Fruit fly (Drosophila melanogaster) whole organism, embryonic: ENCODE measurements around the gene Cyp28c1.

Experiments used
- CG10462 ChIP-seq: fragments of 200-800 bp; sonication (Bioruptor generic); optimal IDR thresholded peaks from 2 replicates; lab custom pipeline; 2016; ENCODE audit warnings: missing biosample characterization, missing genetic modification characterization
- CG11093 ChIP-seq: fragments of 200-800 bp; sonication (Bioruptor generic); IDR thresholded peaks from 3 replicates; pipeline ENCODE4 v1.3.6; 2022; ENCODE audit warnings: missing biosample characterization, missing genetic modification characterization
- CG12236 ChIP-seq: fragments of 200-800 bp; sonication (Bioruptor generic); optimal IDR thresholded peaks from 2 replicates; lab custom pipeline; 2016; ENCODE audit warnings: missing biosample characterization, missing genetic modification characterization
- CG12391 ChIP-seq: fragments of 200-800 bp; sonication (Bioruptor generic); optimal IDR thresholded peaks from 3 replicates; lab custom pipeline; 2018; ENCODE audit warnings: missing biosample characterization, mild to moderate bottlenecking, missing genetic modification characterization, moderate library complexity
- CG14441 ChIP-seq: fragments of 200-800 bp; sonication (Bioruptor generic); IDR thresholded peaks from 2 replicates; pipeline ENCODE4 v1.3.6; 2022; ENCODE audit warnings: missing biosample characterization, missing genetic modification characterization
- CG17612 ChIP-seq: fragments of 200-800 bp; sonication (Bioruptor generic); IDR thresholded peaks from 2 replicates; pipeline ENCODE4 v1.3.6; 2022; ENCODE audit warnings: missing biosample characterization, missing genetic modification characterization
- CG18011 ChIP-seq: fragments of 200-800 bp; sonication (Bioruptor generic); optimal IDR thresholded peaks from 2 replicates; lab custom pipeline; 2017; ENCODE audit warnings: missing biosample characterization, missing genetic modification characterization, mild to moderate bottlenecking, moderate library complexity, missing genotype
- CG2202 ChIP-seq: fragments of 200-800 bp; sonication (Bioruptor generic); optimal IDR thresholded peaks from 2 replicates; lab custom pipeline; 2018; ENCODE audit warnings: missing biosample characterization, mild to moderate bottlenecking, missing genetic modification characterization
- CG33557 ChIP-seq: fragments of 200-800 bp; sonication (Bioruptor generic); optimal IDR thresholded peaks from 2 replicates; lab custom pipeline; 2019; ENCODE audit warnings: missing biosample characterization, mild to moderate bottlenecking, missing genetic modification characterization, moderate library complexity
- CG3407 ChIP-seq: fragments of 200-800 bp; sonication (Bioruptor generic); optimal IDR thresholded peaks from 2 replicates; lab custom pipeline; 2018; ENCODE audit warnings: missing biosample characterization, mild to moderate bottlenecking, missing genetic modification characterization
- CG34422 ChIP-seq: fragments of 200-800 bp; sonication (Bioruptor generic); IDR thresholded peaks from 3 replicates; pipeline ENCODE4 v1.3.6; 2022; ENCODE audit warnings: missing biosample characterization, missing genetic modification characterization
- CG6654 ChIP-seq: fragments of 200-800 bp; sonication (Bioruptor generic); optimal IDR thresholded peaks from 2 replicates; lab custom pipeline; 2017; ENCODE audit warnings: missing biosample characterization, mild to moderate bottlenecking, missing genetic modification characterization
- CG8281 ChIP-seq: fragments of 200-800 bp; sonication (Bioruptor generic); optimal IDR thresholded peaks from 2 replicates; lab custom pipeline; 2018; ENCODE audit warnings: missing biosample characterization, mild to moderate bottlenecking, missing genetic modification characterization, moderate library complexity
- CG8765 ChIP-seq: fragments of 200-800 bp; sonication (Bioruptor generic); IDR thresholded peaks from 2 replicates; pipeline ENCODE4 v1.3.6; 2022; ENCODE audit warnings: missing biosample characterization, missing genetic modification characterization
- CkIIα-i1 ChIP-seq: fragments of 200-800 bp; sonication (Bioruptor generic); IDR thresholded peaks from 2 replicates; pipeline ENCODE4 v1.3.6; 2022; ENCODE audit warnings: missing biosample characterization, missing genetic modification characterization
- D ChIP-seq, 2 experiments: fragments of 200-800 bp in 1 of 2; fragments of >200 bp in 1 of 2; sonication (Bioruptor generic) in 1 of 2; optimal IDR thresholded peaks; 2 replicates in 1 of 2; 3 replicates in 1 of 2; lab custom pipeline; 2017; ENCODE audit warnings: mild to moderate bottlenecking in 1 of 2, missing biosample characterization in 1 of 2, missing genetic modification characterization in 1 of 2, missing genetic modification reagents in 1 of 2
- Doc2 ChIP-seq: fragments of 200-800 bp; sonication (Bioruptor generic); IDR thresholded peaks from 2 replicates; pipeline ENCODE4 v1.3.6; 2022; ENCODE audit warnings: missing biosample characterization, missing genetic modification characterization
- Dref ChIP-seq: fragments of 200-800 bp; sonication (Bioruptor generic); IDR thresholded peaks from 2 replicates; pipeline ENCODE4 v1.3.6; 2022; ENCODE audit warnings: missing biosample characterization, missing genetic modification characterization
- H2.0 ChIP-seq: fragments of 200-800 bp; sonication (Bioruptor generic); IDR thresholded peaks from 2 replicates; pipeline ENCODE4 v1.3.6; 2022; ENCODE audit warnings: missing biosample characterization, missing genetic modification characterization
- Hsf ChIP-seq: fragments of 200-800 bp; sonication (Bioruptor generic); optimal IDR thresholded peaks from 3 replicates; lab custom pipeline; 2016; ENCODE audit warnings: missing biosample characterization, missing genetic modification characterization
- Kr ChIP-seq: fragments of 200-800 bp; sonication (Bioruptor generic); optimal IDR thresholded peaks from 2 replicates; lab custom pipeline; 2017; ENCODE audit warnings: missing biosample characterization, mild to moderate bottlenecking, missing genetic modification characterization
- NC2α ChIP-seq: fragments of 200-800 bp; sonication (Bioruptor generic); optimal IDR thresholded peaks from 2 replicates; lab custom pipeline; 2016; ENCODE audit warnings: missing biosample characterization, missing genetic modification characterization
- NC2β ChIP-seq: fragments of 200-800 bp; sonication (Bioruptor generic); optimal IDR thresholded peaks from 2 replicates; lab custom pipeline; 2016; ENCODE audit warnings: missing biosample characterization, missing genetic modification characterization
- Neu2 ChIP-seq: fragments of 200-800 bp; sonication (Bioruptor generic); optimal IDR thresholded peaks from 3 replicates; lab custom pipeline; 2016; ENCODE audit warnings: missing biosample characterization, missing genetic modification characterization, borderline replicate concordance
- Scr ChIP-seq: fragments of 200-800 bp; sonication (Bioruptor generic); IDR thresholded peaks from 2 replicates; pipeline ENCODE4 v1.3.6; 2022; ENCODE audit warnings: missing biosample characterization, missing genetic modification characterization; ENCODE audit not compliant: partially characterized antibody
- Six4 ChIP-seq: fragments of 200-800 bp; sonication (Bioruptor generic); optimal IDR thresholded peaks from 2 replicates; lab custom pipeline; 2016; ENCODE audit warnings: missing biosample characterization, missing genetic modification characterization
- Sox100B ChIP-seq: fragments of 200-800 bp; sonication (Bioruptor generic); optimal IDR thresholded peaks from 3 replicates; lab custom pipeline; 2018; ENCODE audit warnings: missing biosample characterization, mild to moderate bottlenecking, missing genetic modification characterization
- Xbp1 ChIP-seq: fragments of 200-800 bp; sonication (Bioruptor generic); optimal IDR thresholded peaks from 3 replicates; lab custom pipeline; 2016; ENCODE audit warnings: missing biosample characterization, mild to moderate bottlenecking, missing genetic modification characterization
- al ChIP-seq: fragments of 200-800 bp; sonication (Bioruptor generic); IDR thresholded peaks from 2 replicates; pipeline ENCODE4 v1.3.6; 2022; ENCODE audit warnings: missing biosample characterization, missing genetic modification characterization
- ara ChIP-seq: fragments of 200-800 bp; sonication (Bioruptor generic); IDR thresholded peaks from 2 replicates; pipeline ENCODE4 v1.3.6; 2022; ENCODE audit warnings: missing biosample characterization, missing genetic modification characterization
- bab2 ChIP-seq: fragments of 200-800 bp; sonication (Bioruptor generic); optimal IDR thresholded peaks from 2 replicates; lab custom pipeline; 2016; ENCODE audit warnings: missing biosample characterization, missing genetic modification characterization
- bsh ChIP-seq, 2 experiments: fragments of 200-800 bp; sonication (Bioruptor generic); optimal IDR thresholded peaks; 2 replicates each; lab custom pipeline; 2017 to 2018; ENCODE audit warnings: mild to moderate bottlenecking in 2 of 2, missing biosample characterization in 2 of 2, missing genetic modification characterization in 2 of 2, moderate library complexity in 1 of 2
- cg ChIP-seq: fragments of 200-800 bp; sonication (Bioruptor generic); optimal IDR thresholded peaks from 3 replicates; lab custom pipeline; 2019; ENCODE audit warnings: missing biosample characterization, mild to moderate bottlenecking, missing genetic modification characterization, moderate library complexity
- emc ChIP-seq: fragments of 200-800 bp; sonication (Bioruptor generic); optimal IDR thresholded peaks from 2 replicates; lab custom pipeline; 2016; ENCODE audit warnings: missing biosample characterization, missing genetic modification characterization
- ems ChIP-seq: fragments of 200-800 bp; sonication (Bioruptor generic); optimal IDR thresholded peaks from 3 replicates; lab custom pipeline; 2016; ENCODE audit warnings: missing biosample characterization, missing genetic modification characterization
- en ChIP-seq: fragments of 200-800 bp; sonication (Bioruptor generic); optimal IDR thresholded peaks from 2 replicates; lab custom pipeline; 2016; ENCODE audit warnings: missing biosample characterization, missing genetic modification characterization
- gcm ChIP-seq: fragments of 200-800 bp; sonication (Bioruptor generic); optimal IDR thresholded peaks from 2 replicates; lab custom pipeline; 2019; ENCODE audit warnings: missing biosample characterization, mild to moderate bottlenecking, missing genetic modification characterization, moderate library complexity
- gcm2 ChIP-seq: fragments of 200-800 bp; sonication (Bioruptor generic); optimal IDR thresholded peaks from 2 replicates; lab custom pipeline; 2016; ENCODE audit warnings: missing biosample characterization, missing genetic modification characterization
- ken ChIP-seq: fragments of 200-800 bp; sonication (Bioruptor generic); IDR thresholded peaks from 3 replicates; pipeline ENCODE4 v1.3.6; 2022; ENCODE audit warnings: missing biosample characterization, missing genetic modification characterization
- lbe ChIP-seq: fragments of 200-800 bp; sonication (Bioruptor generic); optimal IDR thresholded peaks from 2 replicates; lab custom pipeline; 2016; ENCODE audit warnings: missing biosample characterization, mild to moderate bottlenecking, missing genetic modification characterization
- nmo ChIP-seq: fragments of 200-800 bp; sonication (Bioruptor generic); optimal IDR thresholded peaks from 2 replicates; lab custom pipeline; 2018; ENCODE audit warnings: missing biosample characterization, mild to moderate bottlenecking, missing genetic modification characterization, moderate library complexity
- pb ChIP-seq: fragments of 200-800 bp; sonication (Bioruptor generic); optimal IDR thresholded peaks from 3 replicates; lab custom pipeline; 2016; ENCODE audit warnings: missing biosample characterization, missing genetic modification characterization
- pum ChIP-seq: fragments of 200-800 bp; sonication (Bioruptor generic); optimal IDR thresholded peaks from 2 replicates; lab custom pipeline; 2016; ENCODE audit warnings: missing biosample characterization, missing genetic modification characterization
- pzg ChIP-seq: fragments of 200-800 bp; sonication (Bioruptor generic); optimal IDR thresholded peaks from 3 replicates; lab custom pipeline; 2018; ENCODE audit warnings: missing biosample characterization, mild to moderate bottlenecking, missing genetic modification characterization, moderate library complexity
- rib ChIP-seq: fragments of 200-800 bp; sonication (Bioruptor generic); IDR thresholded peaks from 2 replicates; pipeline ENCODE4 v1.3.6; 2022; ENCODE audit warnings: missing biosample characterization, missing genetic modification characterization
- sisA ChIP-seq: fragments of 200-800 bp; sonication (Bioruptor generic); IDR thresholded peaks from 2 replicates; pipeline ENCODE4 v1.3.6; 2022; ENCODE audit warnings: missing biosample characterization, missing genetic modification characterization
- tio ChIP-seq: fragments of 200-800 bp; sonication (Bioruptor generic); optimal IDR thresholded peaks from 2 replicates; lab custom pipeline; 2017; ENCODE audit warnings: missing biosample characterization, missing genetic modification characterization, inconsistent platforms
- usp ChIP-seq: fragments of >200 bp; optimal IDR thresholded peaks from 2 replicates; lab custom pipeline; 2017; ENCODE audit warnings: missing biosample characterization, missing genetic modification characterization
- vfl ChIP-seq: fragments of 200-800 bp; sonication (Bioruptor generic); optimal IDR thresholded peaks from 2 replicates; lab custom pipeline; 2016; ENCODE audit warnings: missing biosample characterization, missing genetic modification characterization
- zfh1 ChIP-seq: fragments of 200-800 bp; sonication (Bioruptor generic); IDR thresholded peaks from 3 replicates; pipeline ENCODE4 v1.3.6; 2022; ENCODE audit warnings: missing biosample characterization, missing genetic modification characterization

Cyp28c1 gene

DNA sequence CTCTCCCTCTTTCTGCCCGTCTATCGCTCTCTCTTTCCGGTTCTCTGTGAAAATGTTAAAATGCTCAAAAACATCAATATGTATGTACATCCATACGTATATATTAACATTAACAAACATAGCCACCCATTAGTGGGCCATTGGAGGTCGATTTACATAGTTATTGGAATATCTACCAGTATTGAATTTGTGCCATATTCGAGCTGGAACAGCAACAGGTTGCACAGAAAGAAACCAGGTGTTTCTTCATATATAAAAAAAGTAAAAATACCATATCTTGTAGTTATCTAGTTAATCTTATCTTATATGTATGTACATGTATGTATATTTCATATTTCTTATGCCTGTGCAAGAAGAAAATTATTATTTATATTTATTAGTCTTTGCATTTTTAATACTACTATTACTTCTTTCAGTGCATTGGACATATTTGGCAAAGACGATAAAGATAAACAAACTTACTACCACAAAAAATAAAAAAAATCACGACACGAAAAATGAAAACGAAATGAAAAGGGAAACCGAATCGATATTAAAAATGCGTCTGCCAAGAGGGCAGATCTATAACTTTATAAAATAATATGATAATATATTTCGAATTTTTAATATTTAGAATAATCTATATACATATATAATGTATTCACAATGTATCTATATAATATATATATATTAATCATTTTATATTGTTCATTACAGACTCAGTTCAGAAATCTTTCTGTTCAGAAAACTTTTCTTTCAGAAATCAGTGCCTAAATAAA lies 9.3 kb downstream of the Cyp28c1 start (continued):
- TF ChIP-seq pum = no peak
- TF ChIP-seq rib (GFP tag; lab: Robert Waterston, UW) = no peak
- no peak for TF ChIP-seq NC2α (GFP tag; lab: Kevin White, UChicago)
- TF ChIP-seq H2.0 (GFP tag; lab: Robert Waterston, UW) = 0 out of 2 replicates have a peak, but pooled peaks have one; percentile 41
- TF ChIP-seq pzg (GFP tag; lab: Kevin White, UChicago) = no peak
- no peak for TF ChIP-seq CG8281
- no peak for TF ChIP-seq CG33557 (GFP tag; lab: Kevin White, UChicago)
- TF ChIP-seq Kr = no peak
- TF ChIP-seq usp (GFP tag; lab: Kevin White, UChicago) = no peak
- no peak for TF ChIP-seq cg (GFP tag; lab: Kevin White, UChicago)
- no peak for TF ChIP-seq CG12236 (GFP tag; lab: Kevin White, UChicago)
- TF ChIP-seq al (GFP tag; lab: Robert Waterston, UW) = 0 out of 2 replicates have a peak, but pooled peaks have one; percentile 32
- peak; percentile 39 for TF ChIP-seq Xbp1 (GFP tag; lab: Kevin White, UChicago)
- TF ChIP-seq Hsf = no peak
- TF ChIP-seq Neu2 = no peak
- no peak for TF ChIP-seq ara
- TF ChIP-seq gcm (GFP tag; lab: Kevin White, UChicago) = peak; percentile 16
- no peak for TF ChIP-seq zfh1 (GFP tag; lab: Robert Waterston, UW)
- no peak for TF ChIP-seq lbe
- peak; percentile 34 for TF ChIP-seq nmo
- no peak for TF ChIP-seq tio
- TF ChIP-seq CkIIα-i1 (GFP tag; lab: Robert Waterston, UW) = no peak
- no peak for TF ChIP-seq CG6654
- TF ChIP-seq ems (GFP tag; lab: Kevin White, UChicago) = no peak
- TF ChIP-seq emc (GFP tag; lab: Kevin White, UChicago) = no peak
- no peak for TF ChIP-seq CG2202 (tag; lab: Kevin White, UChicago)
- 0 out of 3 replicates have a peak, but pooled peaks have one; percentile 13 for TF ChIP-seq CG11093 (GFP tag; lab: Robert Waterston, UW)
- TF ChIP-seq CG14441 = peak; percentile 16; the same call in 1 of the 2 replicates
- no peak for TF ChIP-seq Dref (GFP tag; lab: Robert Waterston, UW)
- TF ChIP-seq Doc2 (GFP tag; lab: Robert Waterston, UW) = no peak
- no peak for TF ChIP-seq vfl
- no peak for TF ChIP-seq CG17612
- TF ChIP-seq CG8765 = no peak
- TF ChIP-seq CG12391 (tag; lab: Kevin White, UChicago) = peak; percentile 49
- TF ChIP-seq ken = 0 out of 3 replicates have a peak, but pooled peaks have one; percentile 10
- no peak for TF ChIP-seq CG10462 (GFP tag; lab: Kevin White, UChicago)
- no peak for TF ChIP-seq CG18011 (GFP tag; lab: Kevin White, UChicago)
- no peak for TF ChIP-seq gcm2 (GFP tag; lab: Kevin White, UChicago)
- no peak for TF ChIP-seq bab2 (GFP tag; lab: Kevin White, UChicago)
- no peak for TF ChIP-seq en (GFP tag; lab: Kevin White, UChicago)
- TF ChIP-seq NC2β = no peak
- no peak; the same call in 2 of the 3 replicates for TF ChIP-seq CG34422
- no peak for TF ChIP-seq Scr (GFP tag; lab: Robert Waterston, UW)
- peak; percentile 51 for TF ChIP-seq Sox100B
- TF ChIP-seq D (optimal IDR thresholded peaks at IDR 0.05; lab: Kevin White, UChicago) = no peak
- TF ChIP-seq D (GFP tag; optimal IDR thresholded peaks at IDR 0.05; lab: Kevin White, UChicago) = no peak
- no peak for TF ChIP-seq CG3407 (GFP tag; lab: Kevin White, UChicago)
- no peak for TF ChIP-seq pb
- 0 out of 2 replicates have a peak, but pooled peaks have one; percentile 40 for TF ChIP-seq sisA (GFP tag; lab: Robert Waterston, UW)
- no peak for TF ChIP-seq Six4 (GFP tag; lab: Kevin White, UChicago)
- peak in 1 of 2 experiments; percentile 7 for TF ChIP-seq bsh (GFP tag; optimal IDR thresholded peaks at IDR 0.05; lab: Kevin White, UChicago)
